Worm (Caenorhabditis elegans) whole organism, L1 larva: ENCODE data around the gene pap-3.

ENCODE experiments used
- fkh-10 ChIP-seq: sonication (generic microtip); optimal IDR thresholded peaks from 2 replicates; lab custom pipeline; 2017; ENCODE audit warnings: missing biosample characterization, missing genetic modification reagents, missing genetic modification characterization
- lir-3 ChIP-seq: sonication (generic microtip); optimal IDR thresholded peaks from 2 replicates; lab custom pipeline; 2016; ENCODE audit warnings: mild to moderate bottlenecking, missing genetic modification characterization, moderate library complexity, missing compliant biosample characterization; ENCODE audit not compliant: poor library complexity
- rnt-1 ChIP-seq: sonication (generic microtip); optimal IDR thresholded peaks from 2 replicates; lab custom pipeline; 2016; ENCODE audit warnings: mild to moderate bottlenecking, missing genetic modification characterization, moderate library complexity, missing compliant biosample characterization
- snpc-4 ChIP-seq: fragments of 150-350 bp; optimal IDR thresholded peaks from 2 replicates; lab custom pipeline; 2014; ENCODE audit warnings: missing biosample characterization, missing genetic modification characterization

DNA sequence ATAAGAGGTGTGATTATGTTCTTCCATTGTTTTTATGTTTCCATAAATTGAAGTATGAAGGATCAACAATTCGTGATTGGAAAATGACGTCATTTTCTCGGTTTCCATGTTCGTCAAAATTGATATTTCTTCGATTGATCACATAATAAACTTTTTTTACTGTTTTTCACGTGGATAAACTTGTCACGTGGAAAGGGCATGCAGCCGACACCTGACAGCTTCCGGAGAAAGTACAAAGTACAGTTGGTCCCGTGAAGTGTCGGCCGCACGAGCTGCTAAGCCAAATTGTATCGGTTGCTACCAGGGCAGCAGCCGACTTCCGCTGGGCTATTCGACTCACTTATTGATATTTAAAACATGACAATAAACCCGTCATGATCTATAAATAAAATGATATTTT lies 25.3 kb upstream of the pap-3 start:
- no peak for TF ChIP-seq rnt-1 (tag; lab: Kevin White, UChicago)
- peak; percentile 80 for TF ChIP-seq snpc-4
- no peak for TF ChIP-seq lir-3 (tag; lab: Kevin White, UChicago)
- no peak for TF ChIP-seq fkh-10 (GFP tag; lab: Kevin White, UChicago)
